Worm (Caenorhabditis elegans) whole organism, L1 larva: ENCODE measurements around the gene Y48A6B.9.

Experiments
- C04F5.9 ChIP-seq: sonication (generic microtip); optimal IDR thresholded peaks from 2 replicates; lab custom pipeline; 2016; ENCODE audit warnings: missing genetic modification characterization, missing compliant biosample characterization
- C16A3.4 ChIP-seq: fragments of 150-350 bp; optimal IDR thresholded peaks from 2 replicates; lab custom pipeline; 2014; ENCODE audit warnings: missing biosample characterization, missing genetic modification characterization
- C34B4.2 ChIP-seq: sonication (generic microtip); optimal IDR thresholded peaks from 2 replicates; lab custom pipeline; 2017; ENCODE audit warnings: mild to moderate bottlenecking, missing genetic modification characterization, missing compliant biosample characterization
- aha-1 ChIP-seq: fragments of 150-350 bp; optimal IDR thresholded peaks from 2 replicates; lab custom pipeline; 2014; ENCODE audit warnings: missing biosample characterization, missing genetic modification characterization
- alr-1 ChIP-seq: fragments of 200-800 bp; sonication (Bioruptor generic); optimal IDR thresholded peaks from 2 replicates; lab custom pipeline; 2018; ENCODE audit warnings: borderline replicate concordance, mild to moderate bottlenecking, missing genetic modification characterization, missing compliant biosample characterization
- ama-1 ChIP-seq: fragments of 150-350 bp; optimal IDR thresholded peaks from 2 replicates; lab custom pipeline; 2014
- blmp-1 ChIP-seq: fragments of 150-350 bp; optimal IDR thresholded peaks from 2 replicates; lab custom pipeline; 2014; ENCODE audit warnings: missing biosample characterization, missing genetic modification characterization
- ceh-8 ChIP-seq: fragments of 200-800 bp; sonication (Bioruptor generic); optimal IDR thresholded peaks from 2 replicates; lab custom pipeline; 2018; ENCODE audit warnings: mild to moderate bottlenecking, missing genetic modification characterization, moderate library complexity, missing compliant biosample characterization
- dpl-1 ChIP-seq, 3 experiments: fragments of 150-350 bp in 2 of 3; sonication (generic microtip) in 1 of 3; optimal IDR thresholded peaks; 2 replicates each; lab custom pipeline; 2014 to 2017; ENCODE audit warnings: missing biosample characterization in 3 of 3, missing genetic modification characterization in 3 of 3, missing genetic modification reagents in 3 of 3
- efl-1 ChIP-seq, 4 experiments: fragments of 150-350 bp; optimal IDR thresholded peaks in 3 of 4; peaks in 1 of 4; 1 replicate in 1 of 4; 2 replicates in 3 of 4; lab custom pipeline; 2014; ENCODE audit warnings: missing biosample characterization in 2 of 4, missing genetic modification characterization in 2 of 4, missing genetic modification reagents in 2 of 4
- efl-3 ChIP-seq: fragments of 200-800 bp; sonication (Bioruptor generic); optimal IDR thresholded peaks from 2 replicates; lab custom pipeline; 2018; ENCODE audit warnings: mild to moderate bottlenecking, missing genetic modification characterization, missing compliant biosample characterization
- egl-13 ChIP-seq: sonication (generic microtip); optimal IDR thresholded peaks from 2 replicates; lab custom pipeline; 2016; ENCODE audit warnings: missing genotype, missing genetic modification reagents, missing genetic modification characterization, missing compliant biosample characterization
- egl-27 ChIP-seq, 2 experiments: fragments of 150-350 bp in 1 of 2; sonication (generic microtip); optimal IDR thresholded peaks; 3 replicates each; lab custom pipeline; 2017 to 2018; ENCODE audit warnings: missing biosample characterization in 2 of 2, missing genetic modification characterization in 2 of 2, missing genetic modification reagents in 2 of 2
- elt-2 ChIP-seq: sonication (generic microtip); optimal IDR thresholded peaks from 2 replicates; lab custom pipeline; 2016; ENCODE audit warnings: missing genetic modification characterization, mild to moderate bottlenecking, inconsistent platforms, missing compliant biosample characterization, missing genetic modification reagents
- elt-3 ChIP-seq, 6 experiments: fragments of 150-350 bp in 1 of 6; sonication (generic microtip); optimal IDR thresholded peaks; 2 replicates each; lab custom pipeline; 2017 to 2018; ENCODE audit warnings: missing biosample characterization in 6 of 6, missing genetic modification characterization in 6 of 6, inconsistent platforms in 1 of 6
- fkh-4 ChIP-seq: sonication (generic microtip); optimal IDR thresholded peaks from 2 replicates; lab custom pipeline; 2016; ENCODE audit warnings: missing compliant biosample characterization, missing genetic modification characterization, borderline replicate concordance
- fkh-8 ChIP-seq: sonication (generic microtip); optimal IDR thresholded peaks from 2 replicates; lab custom pipeline; 2016; ENCODE audit warnings: mild to moderate bottlenecking, missing genetic modification characterization, missing compliant biosample characterization
- grh-1 ChIP-seq: fragments of 200-800 bp; sonication (Bioruptor generic); IDR thresholded peaks from 2 replicates; pipeline ENCODE4 v1.3.6; 2022; ENCODE audit warnings: missing genetic modification reagents, missing genetic modification characterization, missing compliant biosample characterization
- lin-13 ChIP-seq: fragments of 150-350 bp; optimal IDR thresholded peaks from 2 replicates; lab custom pipeline; 2014; ENCODE audit warnings: missing biosample characterization, missing genetic modification reagents, missing genetic modification characterization
- lin-14 ChIP-seq: fragments of 200-800 bp; sonication (Bioruptor generic); optimal IDR thresholded peaks from 2 replicates; lab custom pipeline; 2018; ENCODE audit warnings: mild to moderate bottlenecking, missing genetic modification characterization, moderate library complexity, missing compliant biosample characterization
- lin-35 ChIP-seq, 2 experiments: fragments of 150-350 bp; optimal IDR thresholded peaks; 2 replicates each; lab custom pipeline; 2014; ENCODE audit warnings: missing biosample characterization in 2 of 2, missing genetic modification characterization in 2 of 2, missing genetic modification reagents in 2 of 2
- lin-39 ChIP-seq: fragments of 150-350 bp; optimal IDR thresholded peaks from 2 replicates; lab custom pipeline; 2014; ENCODE audit warnings: missing biosample characterization, missing genetic modification reagents, missing genetic modification characterization
- lir-3 ChIP-seq: sonication (generic microtip); optimal IDR thresholded peaks from 2 replicates; lab custom pipeline; 2016; ENCODE audit warnings: mild to moderate bottlenecking, missing genetic modification characterization, moderate library complexity, missing compliant biosample characterization; ENCODE audit not compliant: poor library complexity
- mab-9 ChIP-seq: fragments of 200-800 bp; sonication (Bioruptor generic); IDR thresholded peaks from 2 replicates; pipeline ENCODE4 v1.3.6; 2022; ENCODE audit warnings: missing genetic modification reagents, missing genetic modification characterization, missing compliant biosample characterization
- mep-1 ChIP-seq: fragments of 150-350 bp; optimal IDR thresholded peaks from 2 replicates; lab custom pipeline; 2014; ENCODE audit warnings: missing biosample characterization, missing genetic modification characterization
- nhr-12 ChIP-seq: sonication (generic microtip); optimal IDR thresholded peaks from 2 replicates; lab custom pipeline; 2017; ENCODE audit warnings: missing biosample characterization, missing genetic modification characterization
- nhr-20 ChIP-seq: sonication (generic microtip); optimal IDR thresholded peaks from 2 replicates; lab custom pipeline; 2016; ENCODE audit warnings: mild to moderate bottlenecking, missing genetic modification characterization, missing compliant biosample characterization
- nhr-237 ChIP-seq: fragments of 150-350 bp; optimal IDR thresholded peaks from 2 replicates; lab custom pipeline; 2014; ENCODE audit warnings: missing biosample characterization, missing genetic modification characterization
- nhr-28 ChIP-seq: fragments of 150-350 bp; optimal IDR thresholded peaks from 2 replicates; lab custom pipeline; 2014; ENCODE audit warnings: missing biosample characterization, missing genetic modification characterization
- nhr-71 ChIP-seq: sonication (generic microtip); optimal IDR thresholded peaks from 2 replicates; lab custom pipeline; 2016; ENCODE audit warnings: mild to moderate bottlenecking, missing genetic modification characterization, moderate library complexity, missing compliant biosample characterization
- nhr-77 ChIP-seq: fragments of 150-350 bp; optimal IDR thresholded peaks from 2 replicates; lab custom pipeline; 2014; ENCODE audit warnings: missing biosample characterization, missing genetic modification characterization
- nhr-84 ChIP-seq: sonication (generic microtip); optimal IDR thresholded peaks from 2 replicates; lab custom pipeline; 2017; ENCODE audit warnings: missing biosample characterization, missing genetic modification characterization
- pax-3 ChIP-seq: fragments of 200-800 bp; sonication (Bioruptor generic); optimal IDR thresholded peaks from 2 replicates; lab custom pipeline; 2018; ENCODE audit warnings: mild to moderate bottlenecking, missing genetic modification characterization, moderate library complexity, missing compliant biosample characterization
- pqm-1 ChIP-seq: sonication (generic microtip); optimal IDR thresholded peaks from 3 replicates; lab custom pipeline; 2017; ENCODE audit warnings: missing biosample characterization, missing genetic modification characterization
- skn-1 ChIP-seq: fragments of 150-350 bp; optimal IDR thresholded peaks from 2 replicates; lab custom pipeline; 2014; ENCODE audit warnings: missing biosample characterization, missing genetic modification characterization
- snpc-4 ChIP-seq: fragments of 150-350 bp; optimal IDR thresholded peaks from 2 replicates; lab custom pipeline; 2014; ENCODE audit warnings: missing biosample characterization, missing genetic modification characterization
- snu-23 ChIP-seq: sonication (generic microtip); optimal IDR thresholded peaks from 2 replicates; lab custom pipeline; 2016; ENCODE audit warnings: missing genetic modification characterization, missing compliant biosample characterization
- sox-4 ChIP-seq: sonication (generic microtip); optimal IDR thresholded peaks from 2 replicates; lab custom pipeline; 2016; ENCODE audit warnings: missing genetic modification characterization, missing compliant biosample characterization
- sptf-1 ChIP-seq: fragments of 150-350 bp; optimal IDR thresholded peaks from 2 replicates; lab custom pipeline; 2014; ENCODE audit warnings: missing biosample characterization, missing genetic modification characterization
- sup-37 ChIP-seq: fragments of 200-800 bp; sonication (Bioruptor generic); optimal IDR thresholded peaks from 2 replicates; lab custom pipeline; 2018; ENCODE audit warnings: mild to moderate bottlenecking, missing genetic modification characterization, missing compliant biosample characterization
- swsn-7 ChIP-seq: sonication (generic microtip); optimal IDR thresholded peaks from 2 replicates; lab custom pipeline; 2016; ENCODE audit warnings: missing genetic modification characterization, missing compliant biosample characterization
- tlp-1 ChIP-seq: fragments of 150-350 bp; optimal IDR thresholded peaks from 2 replicates; lab custom pipeline; 2014; ENCODE audit warnings: missing biosample characterization, missing genetic modification characterization
- unc-30 ChIP-seq: sonication (generic microtip); optimal IDR thresholded peaks from 2 replicates; lab custom pipeline; 2017; ENCODE audit warnings: missing biosample characterization, missing genetic modification characterization
- unc-62 ChIP-seq: fragments of 150-350 bp; optimal IDR thresholded peaks from 2 replicates; lab custom pipeline; 2014; ENCODE audit warnings: missing biosample characterization, missing genetic modification reagents, missing genetic modification characterization
- unc-86 ChIP-seq: sonication (generic microtip); optimal IDR thresholded peaks from 2 replicates; lab custom pipeline; 2016; ENCODE audit warnings: missing genetic modification characterization, missing compliant biosample characterization
- vab-15 ChIP-seq: sonication (generic microtip); optimal IDR thresholded peaks from 2 replicates; lab custom pipeline; 2017; ENCODE audit warnings: missing genotype, mild to moderate bottlenecking, missing genetic modification characterization, missing compliant biosample characterization
- xbp-1 ChIP-seq: sonication (generic microtip); optimal IDR thresholded peaks from 2 replicates; lab custom pipeline; 2016; ENCODE audit warnings: missing genetic modification characterization, missing compliant biosample characterization
- zag-1 ChIP-seq: fragments of 150-350 bp; optimal IDR thresholded peaks from 2 replicates; lab custom pipeline; 2014; ENCODE audit warnings: missing biosample characterization, missing genetic modification characterization
- ztf-11 ChIP-seq, 2 experiments: sonication (generic microtip); optimal IDR thresholded peaks; 2 replicates each; lab custom pipeline; 2016 to 2017; ENCODE audit warnings: missing genetic modification characterization in 2 of 2, missing biosample characterization in 1 of 2, missing compliant biosample characterization in 1 of 2
- ztf-4 ChIP-seq: fragments of 150-350 bp; optimal IDR thresholded peaks from 2 replicates; lab custom pipeline; 2014; ENCODE audit warnings: missing biosample characterization, missing genetic modification characterization

Gene Y48A6B.9

DNA sequence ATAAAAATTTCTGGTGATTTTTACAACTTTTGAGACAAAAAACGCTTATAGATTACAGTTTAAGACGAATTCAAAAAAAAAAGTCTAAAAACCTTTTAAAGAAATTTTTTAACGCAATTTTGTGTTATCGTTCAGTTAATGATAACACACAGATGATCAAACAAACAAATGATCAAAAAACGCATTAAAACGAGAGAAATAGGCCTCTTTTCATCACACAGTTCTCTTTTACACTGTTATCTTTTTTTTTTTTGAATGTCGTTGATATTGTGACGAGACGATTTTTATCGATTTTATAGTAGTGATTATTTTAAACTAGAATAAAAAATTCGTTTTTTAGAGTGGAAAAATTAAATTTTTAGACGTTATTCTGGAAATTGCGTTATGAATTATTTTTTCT lies 26.8 kb downstream of the Y48A6B.9 start:
- no peak for TF ChIP-seq pax-3 (tag; lab: Kevin White, UChicago)
- TF ChIP-seq pqm-1 (tag; lab: Kevin White, UChicago): peak; percentile 3
- no peak for TF ChIP-seq sptf-1
- TF ChIP-seq grh-1 (GFP tag; lab: Robert Waterston, UW): no peak
- TF ChIP-seq snu-23 (GFP tag; lab: Kevin White, UChicago): peak; percentile 8
- TF ChIP-seq efl-1 (optimal IDR thresholded peaks at IDR 0.05; lab: Kevin White, UChicago): no peak
- TF ChIP-seq efl-1 (GFP tag; optimal IDR thresholded peaks at IDR 0.05 in 1 of 2; lab: Kevin White, UChicago): peak in 1 of 2 experiments; percentile 19
- TF ChIP-seq lin-35 (GFP tag; optimal IDR thresholded peaks at IDR 0.05; lab: Kevin White, UChicago): peak in 1 of 2 experiments; percentile 37
- peak; percentile 45 for TF ChIP-seq lin-14 (GFP tag; lab: Kevin White, UChicago)
- TF ChIP-seq elt-3 (tag; optimal IDR thresholded peaks at IDR 0.05; lab: Kevin White, UChicago): peak in 1 of 6 experiments; percentile 49
- TF ChIP-seq dpl-1 (GFP tag; optimal IDR thresholded peaks at IDR 0.05; lab: Kevin White, UChicago): peak in 2 of 3 experiments; percentile 1 to 15
- no peak for TF ChIP-seq tlp-1 (tag; lab: Kevin White, UChicago)
- TF ChIP-seq nhr-84 (tag; lab: Kevin White, UChicago): no peak
- no peak for TF ChIP-seq nhr-28 (tag; lab: Kevin White, UChicago)
- TF ChIP-seq elt-2 (tag; lab: Kevin White, UChicago): peak; percentile 75

DNA sequence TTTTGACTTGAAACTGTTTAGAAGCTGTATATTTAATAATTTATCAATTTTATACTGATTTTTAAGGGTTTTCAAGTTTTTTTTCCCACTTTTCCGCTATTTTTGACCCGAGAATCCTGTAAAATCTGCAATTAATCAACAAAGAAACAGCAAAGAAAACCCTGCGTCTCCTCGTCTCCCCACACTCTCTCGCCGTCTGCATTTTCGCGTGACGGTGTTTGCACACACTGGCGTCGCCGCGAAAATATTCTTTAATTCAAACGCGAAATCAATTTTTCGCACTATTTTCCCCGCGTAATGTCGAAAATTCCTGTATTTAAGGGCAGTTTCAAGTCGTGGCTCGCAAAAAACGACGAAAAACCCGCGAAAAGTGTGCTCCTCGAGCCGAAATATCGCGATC lies 30.3 kb downstream of the Y48A6B.9 start, which contains the start of gene rsa-2:
Gene rsa-2 (plus strand): TSS at position 221 of the 400 bp plus-strand sequence.
- peak; percentile 37 for TF ChIP-seq C04F5.9 (tag; lab: Kevin White, UChicago)
- no peak for TF ChIP-seq unc-62
- peak; percentile 14 for TF ChIP-seq lin-39 (tag; lab: Kevin White, UChicago)
- TF ChIP-seq zag-1 (tag; lab: Kevin White, UChicago): no peak
- peak; percentile 75 for TF ChIP-seq snu-23 (GFP tag; lab: Kevin White, UChicago)
- TF ChIP-seq dpl-1 (GFP tag; optimal IDR thresholded peaks at IDR 0.05; lab: Kevin White, UChicago): peak; percentile 93 to 95 (median 95)
- TF ChIP-seq skn-1 (tag; lab: Kevin White, UChicago): peak; percentile 50
- TF ChIP-seq xbp-1 (tag; lab: Kevin White, UChicago): peak; percentile 55
- TF ChIP-seq nhr-77 (tag; lab: Kevin White, UChicago): no peak
- TF ChIP-seq ama-1 (lab: Kevin White, UChicago): no peak
- peak in 1 of 2 experiments; percentile 41 for TF ChIP-seq ztf-11 (tag; optimal IDR thresholded peaks at IDR 0.05; lab: Kevin White, UChicago)
- TF ChIP-seq ztf-4: no peak
- TF ChIP-seq egl-13: peak; percentile 39
- no peak for TF ChIP-seq alr-1 (tag; lab: Kevin White, UChicago)
- peak; percentile 71 for TF ChIP-seq swsn-7
- TF ChIP-seq mab-9: peak; percentile 60; the same call in 1 of the 2 replicates
- TF ChIP-seq C16A3.4 (tag; lab: Kevin White, UChicago): no peak
- TF ChIP-seq C34B4.2 (tag; lab: Kevin White, UChicago): no peak
- TF ChIP-seq elt-2 (tag; lab: Kevin White, UChicago): peak; percentile 16
- no peak for TF ChIP-seq efl-3 (GFP tag; lab: Kevin White, UChicago)
- peak; percentile 27 for TF ChIP-seq sup-37
- no peak for TF ChIP-seq nhr-84 (tag; lab: Kevin White, UChicago)
- peak; percentile 44; the same call in 1 of the 2 replicates for TF ChIP-seq grh-1 (GFP tag; lab: Robert Waterston, UW)
- TF ChIP-seq blmp-1 (tag; lab: Kevin White, UChicago): no peak
- no peak for TF ChIP-seq tlp-1 (tag; lab: Kevin White, UChicago)
- no peak for TF ChIP-seq nhr-237 (tag; lab: Kevin White, UChicago)
- TF ChIP-seq nhr-12 (tag; lab: Kevin White, UChicago): no peak
- TF ChIP-seq ceh-8 (GFP tag; lab: Kevin White, UChicago): no peak
- peak; percentile 61 for TF ChIP-seq snpc-4 (tag; lab: Kevin White, UChicago)
- TF ChIP-seq egl-27 (tag; optimal IDR thresholded peaks at IDR 0.05; lab: Kevin White, UChicago): no peak
- TF ChIP-seq sox-4: no peak
- no peak for TF ChIP-seq nhr-28 (tag; lab: Kevin White, UChicago)
- no peak for TF ChIP-seq unc-30 (tag; lab: Kevin White, UChicago)
- TF ChIP-seq lir-3 (tag; lab: Kevin White, UChicago): no peak
- peak; percentile 24 for TF ChIP-seq lin-13 (GFP tag; lab: Kevin White, UChicago)
- TF ChIP-seq nhr-71 (tag; lab: Kevin White, UChicago): peak; percentile 75
- TF ChIP-seq unc-86 (tag; lab: Kevin White, UChicago): peak; percentile 65
- peak; percentile 71 for TF ChIP-seq fkh-4 (tag; lab: Kevin White, UChicago)
- TF ChIP-seq aha-1 (tag; lab: Kevin White, UChicago): no peak
- TF ChIP-seq mep-1 (tag; lab: Kevin White, UChicago): peak; percentile 70
- peak; percentile 35 for TF ChIP-seq fkh-8 (tag; lab: Kevin White, UChicago)
- peak; percentile 46 for TF ChIP-seq nhr-20 (tag; lab: Kevin White, UChicago)
- peak; percentile 31 for TF ChIP-seq vab-15
